Fruit fly (Drosophila melanogaster) Kc167 (cell line): ENCODE results near the gene Cp7Fb.

Experiments used
- Myc ChIP-seq: fragments of >200 bp; optimal IDR thresholded peaks from 2 replicates; lab custom pipeline; 2017; ENCODE audit warnings: missing external identifiers
- Sin3A ChIP-seq: fragments of >200 bp; optimal IDR thresholded peaks from 2 replicates; lab custom pipeline; 2018; ENCODE audit warnings: missing external identifiers
- h ChIP-seq: fragments of >200 bp; optimal IDR thresholded peaks from 3 replicates; lab custom pipeline; 2018; ENCODE audit warnings: missing external identifiers
- insv ChIP-seq: fragments of >200 bp; optimal IDR thresholded peaks from 3 replicates; lab custom pipeline; 2018; ENCODE audit warnings: missing external identifiers
- psq ChIP-seq: fragments of >200 bp; optimal IDR thresholded peaks from 2 replicates; lab custom pipeline; 2017; ENCODE audit warnings: missing external identifiers
- ttk ChIP-seq: sonication (Bioruptor generic); optimal IDR thresholded peaks from 2 replicates; lab custom pipeline; 2017; ENCODE audit warnings: missing external identifiers

dm6 chrX:8452163-8452562 lies 21.5 kb upstream of the Cp7Fb start:
- no peak for TF ChIP-seq psq
- no peak for TF ChIP-seq insv
- no peak for TF ChIP-seq h (lab: Kevin White, UChicago)
- no peak for TF ChIP-seq Sin3A (lab: Kevin White, UChicago)
- no peak for TF ChIP-seq ttk
- no peak for TF ChIP-seq Myc (lab: Kevin White, UChicago)
